Fruit fly (Drosophila melanogaster) whole organism, embryonic: Measurements from ENCODE around the gene RpS2.
A peak's percentile ranks its signal among the peaks of the same experiment; 100 is the strongest.

Experiments used
- Aef1 ChIP-seq: fragments of 200-800 bp; sonication (Bioruptor generic); IDR thresholded peaks from 3 replicates; pipeline ENCODE4 v1.3.6; 2022; ENCODE audit warnings: missing biosample characterization, missing genetic modification characterization
- BtbVII ChIP-seq: fragments of 200-800 bp; sonication (Bioruptor generic); optimal IDR thresholded peaks from 3 replicates; lab custom pipeline; 2017; ENCODE audit warnings: missing biosample characterization, mild to moderate bottlenecking, missing genetic modification characterization
- CG10462 ChIP-seq: fragments of 200-800 bp; sonication (Bioruptor generic); optimal IDR thresholded peaks from 2 replicates; lab custom pipeline; 2016; ENCODE audit warnings: missing biosample characterization, missing genetic modification characterization
- CG11093 ChIP-seq: fragments of 200-800 bp; sonication (Bioruptor generic); IDR thresholded peaks from 3 replicates; pipeline ENCODE4 v1.3.6; 2022; ENCODE audit warnings: missing biosample characterization, missing genetic modification characterization
- CG13287 ChIP-seq: fragments of 200-800 bp; sonication (Bioruptor generic); IDR thresholded peaks from 2 replicates; pipeline ENCODE4 v1.3.6; 2022; ENCODE audit warnings: missing biosample characterization, missing genetic modification characterization; ENCODE audit not compliant: partially characterized antibody
- CG15269 ChIP-seq: fragments of 200-800 bp; sonication (Bioruptor generic); optimal IDR thresholded peaks from 2 replicates; lab custom pipeline; 2018; ENCODE audit warnings: missing biosample characterization, mild to moderate bottlenecking, missing genetic modification characterization, moderate library complexity
- CG15601 ChIP-seq: fragments of 200-800 bp; sonication (Bioruptor generic); optimal IDR thresholded peaks from 3 replicates; lab custom pipeline; 2019; ENCODE audit warnings: missing biosample characterization, mild to moderate bottlenecking, missing genetic modification characterization, moderate library complexity
- CG15696 ChIP-seq: fragments of 200-800 bp; sonication (Bioruptor generic); optimal IDR thresholded peaks from 2 replicates; lab custom pipeline; 2019; ENCODE audit warnings: missing biosample characterization, mild to moderate bottlenecking, missing genetic modification characterization, moderate library complexity
- CG17186 ChIP-seq: fragments of 200-800 bp; sonication (Bioruptor generic); optimal IDR thresholded peaks from 3 replicates; lab custom pipeline; 2017; ENCODE audit warnings: missing biosample characterization, missing genetic modification reagents, missing genetic modification characterization
- CG17912 ChIP-seq: fragments of 200-800 bp; sonication (Bioruptor generic); optimal IDR thresholded peaks from 2 replicates; lab custom pipeline; 2018; ENCODE audit warnings: missing biosample characterization, mild to moderate bottlenecking, missing genetic modification characterization
- CG18262 ChIP-seq: fragments of 200-800 bp; optimal IDR thresholded peaks from 3 replicates; lab custom pipeline; 2019; ENCODE audit warnings: missing biosample characterization, mild to moderate bottlenecking, missing genetic modification characterization, moderate library complexity
- CG2120 ChIP-seq: fragments of 200-800 bp; sonication (Bioruptor generic); optimal IDR thresholded peaks from 3 replicates; lab custom pipeline; 2016; ENCODE audit warnings: missing biosample characterization, missing genetic modification characterization
- CG32532 ChIP-seq: fragments of 200-800 bp; sonication (Bioruptor generic); IDR thresholded peaks from 2 replicates; pipeline ENCODE4 v1.3.6; 2022; ENCODE audit warnings: missing biosample characterization, missing genetic modification characterization
- CG43689 ChIP-seq: fragments of 200-800 bp; sonication (Bioruptor generic); IDR thresholded peaks from 2 replicates; pipeline ENCODE4 v1.3.6; 2022; ENCODE audit warnings: missing biosample characterization, missing genetic modification characterization
- CG4854 ChIP-seq: fragments of 200-800 bp; sonication (Bioruptor generic); optimal IDR thresholded peaks from 2 replicates; lab custom pipeline; 2016; ENCODE audit warnings: missing biosample characterization, missing genetic modification characterization, inconsistent platforms
- CG5180 ChIP-seq: fragments of 200-800 bp; sonication (Bioruptor generic); optimal IDR thresholded peaks from 3 replicates; lab custom pipeline; 2017; ENCODE audit warnings: missing biosample characterization, missing genetic modification characterization, mild to moderate bottlenecking, moderate library complexity, missing genetic modification reagents
- CG6272 ChIP-seq: fragments of 200-800 bp; sonication (Bioruptor generic); IDR thresholded peaks from 2 replicates; pipeline ENCODE4 v1.3.6; 2022; ENCODE audit warnings: missing biosample characterization, missing genetic modification characterization
- CG6689 ChIP-seq: fragments of 200-800 bp; sonication (Bioruptor generic); IDR thresholded peaks from 2 replicates; pipeline ENCODE4 v1.3.6; 2022; ENCODE audit warnings: missing biosample characterization, missing genetic modification characterization
- CG7372 ChIP-seq: fragments of 200-800 bp; sonication (Bioruptor generic); IDR thresholded peaks from 2 replicates; pipeline ENCODE4 v1.3.6; 2022; ENCODE audit warnings: missing biosample characterization, missing genetic modification characterization
- CG8478 ChIP-seq: fragments of >200 bp; optimal IDR thresholded peaks from 2 replicates; lab custom pipeline; 2018
- CG9437 ChIP-seq: fragments of 200-800 bp; sonication (Bioruptor generic); optimal IDR thresholded peaks from 2 replicates; lab custom pipeline; 2018; ENCODE audit warnings: missing biosample characterization, mild to moderate bottlenecking, missing genetic modification characterization
- CG9609 ChIP-seq: fragments of 200-800 bp; sonication (Bioruptor generic); optimal IDR thresholded peaks from 3 replicates; lab custom pipeline; 2016; ENCODE audit warnings: missing biosample characterization, missing genetic modification characterization
- CHES-1-like ChIP-seq: fragments of 200-800 bp; sonication (Bioruptor generic); optimal IDR thresholded peaks from 2 replicates; lab custom pipeline; 2016; ENCODE audit warnings: missing biosample characterization, missing genetic modification characterization
- CTCF ChIP-seq: fragments of 200-800 bp; sonication (Bioruptor generic); optimal IDR thresholded peaks from 2 replicates; lab custom pipeline; 2017; ENCODE audit warnings: missing biosample characterization, mild to moderate bottlenecking, missing genetic modification characterization, moderate library complexity
- CkIIα-i1 ChIP-seq: fragments of 200-800 bp; sonication (Bioruptor generic); IDR thresholded peaks from 2 replicates; pipeline ENCODE4 v1.3.6; 2022; ENCODE audit warnings: missing biosample characterization, missing genetic modification characterization
- CoRest ChIP-seq: fragments of 200-800 bp; sonication (Bioruptor generic); optimal IDR thresholded peaks from 3 replicates; lab custom pipeline; 2018; ENCODE audit warnings: missing biosample characterization, mild to moderate bottlenecking, missing genetic modification characterization, moderate library complexity
- Elba2 ChIP-seq: fragments of 200-800 bp; sonication (Bioruptor generic); optimal IDR thresholded peaks from 3 replicates; lab custom pipeline; 2016; ENCODE audit warnings: missing biosample characterization, missing genetic modification characterization
- Gsc ChIP-seq: fragments of 200-800 bp; sonication (Bioruptor generic); IDR thresholded peaks from 2 replicates; pipeline ENCODE4 v1.3.6; 2022; ENCODE audit warnings: missing biosample characterization, missing genetic modification characterization
- H15 ChIP-seq: fragments of 200-800 bp; sonication (Bioruptor generic); IDR thresholded peaks from 3 replicates; pipeline ENCODE4 v1.3.6; 2022; ENCODE audit warnings: missing biosample characterization, missing genetic modification characterization
- HmgD ChIP-seq: fragments of 200-800 bp; sonication (Bioruptor generic); optimal IDR thresholded peaks from 3 replicates; lab custom pipeline; 2016; ENCODE audit warnings: missing biosample characterization, missing genetic modification characterization
- Hmx ChIP-seq: fragments of 200-800 bp; sonication (Bioruptor generic); optimal IDR thresholded peaks from 2 replicates; lab custom pipeline; 2016; ENCODE audit warnings: missing biosample characterization, missing genetic modification characterization
- Hr51 ChIP-seq, 2 experiments: fragments of 200-800 bp; sonication (Bioruptor generic); optimal IDR thresholded peaks; 2 replicates in 1 of 2; 3 replicates in 1 of 2; lab custom pipeline; 2016 to 2018; ENCODE audit warnings: missing biosample characterization in 2 of 2, missing genetic modification characterization in 2 of 2, mild to moderate bottlenecking in 1 of 2, moderate library complexity in 1 of 2
- Mrtf ChIP-seq: fragments of 200-800 bp; sonication (Bioruptor generic); IDR thresholded peaks from 3 replicates; pipeline ENCODE4 v1.3.6; 2022; ENCODE audit warnings: missing biosample characterization, missing genetic modification characterization
- Myb ChIP-seq: fragments of 200-800 bp; sonication (Bioruptor generic); optimal IDR thresholded peaks from 2 replicates; lab custom pipeline; 2016; ENCODE audit warnings: missing biosample characterization, missing genetic modification characterization
- NK7.1 ChIP-seq: fragments of 200-800 bp; sonication (Bioruptor generic); optimal IDR thresholded peaks from 3 replicates; lab custom pipeline; 2016; ENCODE audit warnings: missing biosample characterization, missing genetic modification characterization
- Sox102F ChIP-seq: fragments of 200-800 bp; sonication (Bioruptor generic); optimal IDR thresholded peaks from 2 replicates; lab custom pipeline; 2018; ENCODE audit warnings: missing biosample characterization, mild to moderate bottlenecking, missing genetic modification characterization, moderate library complexity
- Spps ChIP-seq: fragments of 200-800 bp; sonication (Bioruptor generic); optimal IDR thresholded peaks from 2 replicates; lab custom pipeline; 2018; ENCODE audit warnings: missing biosample characterization, mild to moderate bottlenecking, missing genetic modification characterization
- TFAM ChIP-seq: fragments of 200-800 bp; sonication (Bioruptor generic); optimal IDR thresholded peaks from 2 replicates; lab custom pipeline; 2017; ENCODE audit warnings: missing biosample characterization, missing genetic modification characterization, inconsistent platforms
- Taf1 ChIP-seq: fragments of 200-800 bp; sonication (Bioruptor generic); IDR thresholded peaks from 2 replicates; pipeline ENCODE4 v1.3.6; 2022; ENCODE audit warnings: missing biosample characterization, missing genetic modification characterization
- ems ChIP-seq: fragments of 200-800 bp; sonication (Bioruptor generic); optimal IDR thresholded peaks from 3 replicates; lab custom pipeline; 2016; ENCODE audit warnings: missing biosample characterization, missing genetic modification characterization
- esg ChIP-seq: fragments of 200-800 bp; sonication (Bioruptor generic); conservative IDR thresholded peaks from 2 replicates; pipeline ENCODE4 v1.3.6; 2022; ENCODE audit warnings: missing biosample characterization, missing genetic modification characterization
- ewg ChIP-seq: fragments of 200-800 bp; sonication (Bioruptor generic); optimal IDR thresholded peaks from 3 replicates; lab custom pipeline; 2017; ENCODE audit warnings: mild to moderate bottlenecking, missing biosample characterization, missing genetic modification reagents, missing genetic modification characterization
- fd102C ChIP-seq: fragments of 200-800 bp; sonication (Bioruptor generic); optimal IDR thresholded peaks from 2 replicates; lab custom pipeline; 2018; ENCODE audit warnings: missing biosample characterization, mild to moderate bottlenecking, missing genetic modification characterization, moderate library complexity
- hbn ChIP-seq: fragments of 200-800 bp; sonication (Bioruptor generic); IDR thresholded peaks from 2 replicates; pipeline ENCODE4 v1.3.6; 2022; ENCODE audit warnings: missing biosample characterization, missing genetic modification characterization; ENCODE audit not compliant: partially characterized antibody
- ind ChIP-seq: fragments of 200-800 bp; sonication (Bioruptor generic); optimal IDR thresholded peaks from 3 replicates; lab custom pipeline; 2016; ENCODE audit warnings: missing biosample characterization, missing genetic modification characterization
- inv ChIP-seq: fragments of 200-800 bp; sonication (Bioruptor generic); IDR thresholded peaks from 2 replicates; pipeline ENCODE4 v1.3.6; 2022; ENCODE audit warnings: missing biosample characterization, missing genetic modification characterization; ENCODE audit not compliant: partially characterized antibody
- nmo ChIP-seq: fragments of 200-800 bp; sonication (Bioruptor generic); optimal IDR thresholded peaks from 2 replicates; lab custom pipeline; 2018; ENCODE audit warnings: missing biosample characterization, mild to moderate bottlenecking, missing genetic modification characterization, moderate library complexity
- pfk ChIP-seq: fragments of 200-800 bp; sonication (Bioruptor generic); optimal IDR thresholded peaks from 2 replicates; lab custom pipeline; 2018; ENCODE audit warnings: missing biosample characterization, mild to moderate bottlenecking, missing genetic modification characterization, moderate library complexity
- pho ChIP-seq: fragments of 200-800 bp; sonication (Bioruptor generic); optimal IDR thresholded peaks from 2 replicates; lab custom pipeline; 2016; ENCODE audit warnings: missing biosample characterization, missing genetic modification characterization
- ro ChIP-seq: fragments of 200-800 bp; sonication (Bioruptor generic); IDR thresholded peaks from 2 replicates; pipeline ENCODE4 v1.3.6; 2022; ENCODE audit warnings: missing biosample characterization, missing genetic modification characterization
- sob ChIP-seq: fragments of 200-800 bp; sonication (Bioruptor generic); IDR thresholded peaks from 2 replicates; pipeline ENCODE4 v1.3.6; 2022; ENCODE audit warnings: missing biosample characterization, missing genetic modification characterization
- tx ChIP-seq: fragments of 200-800 bp; sonication (Bioruptor generic); optimal IDR thresholded peaks from 2 replicates; lab custom pipeline; 2016; ENCODE audit warnings: missing biosample characterization, missing genetic modification characterization
- yki ChIP-seq: fragments of >200 bp; optimal IDR thresholded peaks from 3 replicates; lab custom pipeline; 2018

RpS2 gene

dm6 chr2L:9897296-9897695 lies at the start of gene RpS2 (continued):
- TF ChIP-seq Spps (no peak), Aef1 (GFP tag; lab: Robert Waterston, UW) (no peak), inv (GFP tag; lab: Robert Waterston, UW) (peak; percentile 99), esg (GFP tag; lab: Robert Waterston, UW) (no peak), Myb (GFP tag; lab: Kevin White, UChicago) (peak; percentile 27), Sox102F (GFP tag; lab: Kevin White, UChicago) (no peak), CG17912 (GFP tag; lab: Kevin White, UChicago) (peak; percentile 56), ind (no peak), CkIIα-i1 (GFP tag; lab: Robert Waterston, UW) (no peak), tx (GFP tag; lab: Kevin White, UChicago) (no peak), CHES-1-like (no peak), pfk (GFP tag; lab: Kevin White, UChicago) (peak; percentile 64), CTCF (GFP tag; lab: Kevin White, UChicago) (peak; percentile 30), BtbVII (GFP tag; lab: Kevin White, UChicago) (no peak), CG15696 (no peak), CG11093 (GFP tag; lab: Robert Waterston, UW) (no peak), H15 (GFP tag; lab: Robert Waterston, UW) (no peak), CG4854 (peak; percentile 6), CG32532 (peak; percentile 58), TFAM (GFP tag; lab: Kevin White, UChicago) (no peak), CG7372 (GFP tag; lab: Robert Waterston, UW) (no peak), yki (lab: Kevin White, UChicago) (no peak), CG43689 (GFP tag; lab: Robert Waterston, UW) (no peak), ems (no peak), fd102C (GFP tag; lab: Kevin White, UChicago) (peak; percentile 22), hbn (GFP tag; lab: Robert Waterston, UW) (peak; percentile 99), CG5180 (GFP tag; lab: Kevin White, UChicago) (no peak), Gsc (GFP tag; lab: Robert Waterston, UW) (no peak), CG9437 (GFP tag; lab: Kevin White, UChicago) (peak; percentile 39), CG2120 (GFP tag; lab: Kevin White, UChicago) (peak; percentile 38), NK7.1 (GFP tag; lab: Kevin White, UChicago) (no peak), CG9609 (GFP tag; lab: Kevin White, UChicago) (peak; percentile 19), ewg (GFP tag; lab: Kevin White, UChicago) (no peak), Hr51 (GFP tag; optimal IDR thresholded peaks at IDR 0.05; lab: Kevin White, UChicago) (peak in 1 of 2 experiments; percentile 5), sob (GFP tag; lab: Robert Waterston, UW) (peak; percentile 65), CG6272 (peak; percentile 43), CG10462 (no peak), HmgD (no peak), ro (GFP tag; lab: Robert Waterston, UW) (no peak), pho (GFP tag; lab: Kevin White, UChicago) (peak; percentile 31), Hmx (GFP tag; lab: Kevin White, UChicago) (no peak), CG15601 (peak; percentile 8), CG15269 (tag; lab: Kevin White, UChicago) (peak; percentile 60), Taf1 (GFP tag; lab: Robert Waterston, UW) (no peak), Elba2 (GFP tag; lab: Kevin White, UChicago) (no peak), CG18262 (tag; lab: Kevin White, UChicago) (peak; percentile 8), CG13287 (GFP tag; lab: Robert Waterston, UW) (peak; percentile 99), nmo (peak; percentile 55), CG17186 (peak; percentile 52), CG6689 (GFP tag; lab: Robert Waterston, UW) (0 out of 2 replicates have a peak, but pooled peaks have one; percentile 15), Mrtf (GFP tag; lab: Robert Waterston, UW) (no peak), CoRest (tag; lab: Kevin White, UChicago) (peak; percentile 30), CG8478 (lab: Kevin White, UChicago) (no peak)
